Fruit fly (Drosophila melanogaster) whole organism, adult: Measurements from ENCODE around the gene beta-Man.

Experiments
- CG11617 ChIP-seq: fragments of 200-800 bp; sonication (Bioruptor generic); optimal IDR thresholded peaks from 2 replicates; lab custom pipeline; 2017; ENCODE audit warnings: mild to moderate bottlenecking, missing biosample characterization, missing genetic modification reagents, missing genetic modification characterization
- CG12768 ChIP-seq: fragments of 200-800 bp; sonication (Bioruptor generic); optimal IDR thresholded peaks from 2 replicates; lab custom pipeline; 2017; ENCODE audit warnings: missing biosample characterization, missing genetic modification characterization, mild to moderate bottlenecking, moderate library complexity, missing genetic modification reagents
- CG14711 ChIP-seq: fragments of 200-800 bp; sonication (Bioruptor generic); optimal IDR thresholded peaks from 2 replicates; lab custom pipeline; 2018; ENCODE audit warnings: missing biosample characterization, mild to moderate bottlenecking, missing genetic modification characterization, moderate library complexity
- CG1620 ChIP-seq: fragments of 200-800 bp; sonication (Bioruptor generic); optimal IDR thresholded peaks from 2 replicates; lab custom pipeline; 2016; ENCODE audit warnings: missing biosample characterization, missing genetic modification characterization
- CG33017 ChIP-seq: fragments of 200-800 bp; sonication (Bioruptor generic); optimal IDR thresholded peaks from 2 replicates; lab custom pipeline; 2018; ENCODE audit warnings: missing biosample characterization, mild to moderate bottlenecking, missing genetic modification characterization, moderate library complexity
- CG5204 ChIP-seq: fragments of 200-800 bp; sonication (Bioruptor generic); optimal IDR thresholded peaks from 2 replicates; lab custom pipeline; 2016; ENCODE audit warnings: missing biosample characterization, missing genetic modification characterization
- CG7045 ChIP-seq: fragments of 200-800 bp; sonication (Bioruptor generic); optimal IDR thresholded peaks from 2 replicates; lab custom pipeline; 2017; ENCODE audit warnings: missing biosample characterization, mild to moderate bottlenecking, missing genetic modification characterization
- CG7101 ChIP-seq: fragments of 200-800 bp; sonication (Bioruptor generic); optimal IDR thresholded peaks from 2 replicates; lab custom pipeline; 2018; ENCODE audit warnings: missing biosample characterization, mild to moderate bottlenecking, missing genetic modification characterization, moderate library complexity
- Clk ChIP-seq: fragments of 200-800 bp; sonication (Bioruptor generic); optimal IDR thresholded peaks from 2 replicates; lab custom pipeline; 2017; ENCODE audit warnings: missing biosample characterization, missing genetic modification characterization
- Crg-1 ChIP-seq: fragments of 200-800 bp; sonication (Bioruptor generic); optimal IDR thresholded peaks from 2 replicates; lab custom pipeline; 2016; ENCODE audit warnings: missing biosample characterization, missing genetic modification characterization
- Hr96 ChIP-seq: fragments of 200-800 bp; sonication (Bioruptor generic); optimal IDR thresholded peaks from 2 replicates; lab custom pipeline; 2016; ENCODE audit warnings: missing biosample characterization, missing genetic modification characterization
- bab1 ChIP-seq: fragments of 200-800 bp; sonication (Bioruptor generic); optimal IDR thresholded peaks from 3 replicates; lab custom pipeline; 2019; ENCODE audit warnings: missing biosample characterization, mild to moderate bottlenecking, missing genetic modification characterization, moderate library complexity
- cic ChIP-seq: fragments of 200-800 bp; sonication (Bioruptor generic); optimal IDR thresholded peaks from 2 replicates; lab custom pipeline; 2017; ENCODE audit warnings: missing biosample characterization, mild to moderate bottlenecking, missing genetic modification characterization, moderate library complexity
- cnc ChIP-seq, 2 experiments: fragments of >200 bp; optimal IDR thresholded peaks; 2 replicates each; lab custom pipeline; 2017
- kay ChIP-seq: fragments of 200-800 bp; sonication (Bioruptor generic); peaks from one replicate; lab custom pipeline; 2016; ENCODE audit warnings: missing biosample characterization, missing genetic modification characterization, borderline replicate concordance
- ovo ChIP-seq: fragments of 200-800 bp; sonication (Bioruptor generic); optimal IDR thresholded peaks from 2 replicates; lab custom pipeline; 2016; ENCODE audit warnings: missing biosample characterization, missing genetic modification characterization
- pad ChIP-seq: fragments of 200-800 bp; sonication (Bioruptor generic); optimal IDR thresholded peaks from 3 replicates; lab custom pipeline; 2017; ENCODE audit warnings: missing biosample characterization, missing genetic modification characterization, mild to moderate bottlenecking, moderate library complexity, missing genetic modification reagents
- tj ChIP-seq: fragments of 200-800 bp; sonication (Bioruptor generic); optimal IDR thresholded peaks from 3 replicates; lab custom pipeline; 2017; ENCODE audit warnings: missing biosample characterization, mild to moderate bottlenecking, missing genetic modification characterization, moderate library complexity
- toe ChIP-seq: fragments of 200-800 bp; sonication (Bioruptor generic); optimal IDR thresholded peaks from 2 replicates; lab custom pipeline; 2016; ENCODE audit warnings: missing biosample characterization, missing genetic modification characterization

Gene beta-Man

dm6 chr3R:4242209-4242887 is 45.3 kb downstream of the beta-Man start, which contains the start of gene CG14642:
Gene CG14642 (minus strand): TSS chr3R:4242717.
- TF ChIP-seq CG12768 (GFP tag; lab: Kevin White, UChicago) (no peak), bab1 (GFP tag; lab: Kevin White, UChicago) (no peak)

- no peak for TF ChIP-seq ovo (GFP tag; lab: Kevin White, UChicago)
- TF ChIP-seq CG7045 (GFP tag; lab: Kevin White, UChicago), result no peak
- TF ChIP-seq CG14711 (tag; lab: Kevin White, UChicago), result no peak
Measured at dm6 chr3R:4243096-4243940, 46.3 kb downstream of the beta-Man start, which contains the start of gene CG34305. Gene CG34305 (minus strand): TSS chr3R:4243146.

- TF ChIP-seq Crg-1 (no peak), CG5204 (GFP tag; lab: Kevin White, UChicago) (no peak), cnc (optimal IDR thresholded peaks at IDR 0.05; lab: Kevin White, UChicago) (no peak), pad (GFP tag; lab: Kevin White, UChicago) (no peak), cic (no peak), CG14711 (tag; lab: Kevin White, UChicago) (no peak), Hr96 (GFP tag; lab: Kevin White, UChicago) (no peak), toe (GFP tag; lab: Kevin White, UChicago) (no peak), tj (no peak), CG7101 (tag; lab: Kevin White, UChicago) (no peak), CG12768 (GFP tag; lab: Kevin White, UChicago) (no peak), ovo (GFP tag; lab: Kevin White, UChicago) (no peak), Clk (GFP tag; lab: Kevin White, UChicago) (no peak), bab1 (GFP tag; lab: Kevin White, UChicago) (no peak), CG1620 (GFP tag; lab: Kevin White, UChicago) (no peak)
Measured at dm6 chr3R:4246578-4247070, 49.6 kb downstream of the beta-Man start, which contains the start of gene TwdlF. Gene TwdlF (plus strand): TSS chr3R:4247020.

- no peak for TF ChIP-seq cic
- TF ChIP-seq CG11617 (GFP tag; lab: Kevin White, UChicago), result no peak
- TF ChIP-seq pad (GFP tag; lab: Kevin White, UChicago), result no peak
- no peak for TF ChIP-seq bab1 (GFP tag; lab: Kevin White, UChicago)
- TF ChIP-seq cnc (optimal IDR thresholded peaks at IDR 0.05; lab: Kevin White, UChicago), result no peak
- no peak for TF ChIP-seq CG12768 (GFP tag; lab: Kevin White, UChicago)
- no peak for TF ChIP-seq CG7045 (GFP tag; lab: Kevin White, UChicago)
- no peak for TF ChIP-seq CG5204 (GFP tag; lab: Kevin White, UChicago)
- no peak for TF ChIP-seq Hr96 (GFP tag; lab: Kevin White, UChicago)
- no peak for TF ChIP-seq kay (GFP tag; lab: Kevin White, UChicago)
- TF ChIP-seq CG1620 (GFP tag; lab: Kevin White, UChicago), result no peak
- no peak for TF ChIP-seq CG7101 (tag; lab: Kevin White, UChicago)
- TF ChIP-seq tj, result no peak
- TF ChIP-seq CG33017 (tag; lab: Kevin White, UChicago), result no peak
- TF ChIP-seq CG14711 (tag; lab: Kevin White, UChicago), result no peak
- TF ChIP-seq ovo (GFP tag; lab: Kevin White, UChicago), result no peak
Measured at dm6 chr3R:4249947-4250346, 52.9 kb downstream of the beta-Man start.

- TF ChIP-seq CG1620 (GFP tag; lab: Kevin White, UChicago) (no peak), kay (GFP tag; lab: Kevin White, UChicago) (peak; percentile 74)
Measured at dm6 chr3R:4251241-4251640, 54.2 kb downstream of the beta-Man start, which contains the start of gene TwdlG. Gene TwdlG (minus strand): TSS chr3R:4251341.

- TF ChIP-seq cnc (optimal IDR thresholded peaks at IDR 0.05; lab: Kevin White, UChicago) (no peak), Crg-1 (no peak), CG7101 (tag; lab: Kevin White, UChicago) (no peak), Clk (GFP tag; lab: Kevin White, UChicago) (no peak)
Measured at dm6 chr3R:4252943-4253342, 55.9 kb downstream of the beta-Man start, which contains the start of gene CG14644. Gene CG14644 (minus strand): TSS chr3R:4253043.
